Fruit fly (Drosophila melanogaster) whole organism, wandering third instar larva: ENCODE data around the gene CG3544.
A peak's percentile ranks its signal among the peaks of the same experiment; 100 is the strongest.

Source experiments
- Abd-B ChIP-seq: fragments of >200 bp; optimal IDR thresholded peaks from 2 replicates; lab custom pipeline; 2017; ENCODE audit warnings: missing biosample characterization, missing genetic modification characterization
- CG32264 ChIP-seq: fragments of 200-800 bp; sonication (Bioruptor generic); optimal IDR thresholded peaks from 2 replicates; lab custom pipeline; 2016; ENCODE audit warnings: missing biosample characterization, missing genetic modification characterization
- CG9705 ChIP-seq: fragments of 200-800 bp; sonication (Bioruptor generic); optimal IDR thresholded peaks from 2 replicates; lab custom pipeline; 2018; ENCODE audit warnings: missing biosample characterization, mild to moderate bottlenecking, missing genetic modification characterization
- CrebA ChIP-seq: fragments of 200-800 bp; sonication (Bioruptor generic); optimal IDR thresholded peaks from 2 replicates; lab custom pipeline; 2016; ENCODE audit warnings: missing biosample characterization, mild to moderate bottlenecking, missing genetic modification characterization, borderline replicate concordance
- Dfd ChIP-seq: fragments of >200 bp; optimal IDR thresholded peaks from 2 replicates; lab custom pipeline; 2017; ENCODE audit warnings: missing biosample characterization, missing genetic modification characterization
- Dif ChIP-seq: fragments of 200-275, 200-300 bp; sonication (Bioruptor generic); optimal IDR thresholded peaks from 2 replicates; lab custom pipeline; 2018; ENCODE audit warnings: missing biosample characterization, missing genetic modification characterization; ENCODE audit not compliant: partially characterized antibody
- GATAd ChIP-seq: sonication (Bioruptor generic); optimal IDR thresholded peaks from 2 replicates; lab custom pipeline; 2016; ENCODE audit warnings: missing biosample characterization, missing genetic modification characterization
- HLH106 ChIP-seq: fragments of 200-800 bp; optimal IDR thresholded peaks from 3 replicates; lab custom pipeline; 2019; ENCODE audit warnings: missing biosample characterization, mild to moderate bottlenecking, missing genetic modification characterization, moderate library complexity
- Hnf4 ChIP-seq: fragments of 200-800 bp; sonication (Bioruptor generic); optimal IDR thresholded peaks from 2 replicates; lab custom pipeline; 2016; ENCODE audit warnings: missing biosample characterization, mild to moderate bottlenecking, missing genetic modification characterization
- Hr78 ChIP-seq: fragments of >200 bp; optimal IDR thresholded peaks from 2 replicates; lab custom pipeline; 2017; ENCODE audit warnings: missing biosample characterization, missing genetic modification characterization
- Hr83 ChIP-seq: fragments of 200-300 bp; sonication (Bioruptor generic); optimal IDR thresholded peaks from 2 replicates; lab custom pipeline; 2016; ENCODE audit warnings: missing biosample characterization, mild to moderate bottlenecking, missing genetic modification characterization, moderate library complexity; ENCODE audit not compliant: poor library complexity, severe bottlenecking
- Jra ChIP-seq: sonication (Bioruptor generic); optimal IDR thresholded peaks from 2 replicates; lab custom pipeline; 2016; ENCODE audit warnings: missing biosample characterization, missing genetic modification characterization
- Mio ChIP-seq: sonication (Bioruptor generic); optimal IDR thresholded peaks from 2 replicates; lab custom pipeline; 2016; ENCODE audit warnings: missing biosample characterization, missing genetic modification characterization
- Myc ChIP-seq: fragments of >200 bp; optimal IDR thresholded peaks from 2 replicates; lab custom pipeline; 2017
- N ChIP-seq: fragments of >200 bp; optimal IDR thresholded peaks from 2 replicates; lab custom pipeline; 2018; ENCODE audit warnings: missing biosample characterization, missing external identifiers, missing genetic modification characterization
- OdsH ChIP-seq: fragments of 200-800 bp; sonication (Bioruptor generic); optimal IDR thresholded peaks from 2 replicates; lab custom pipeline; 2016; ENCODE audit warnings: missing biosample characterization, mild to moderate bottlenecking, missing genetic modification characterization
- Rel ChIP-seq, 2 experiments: fragments of 200-800 bp; sonication (Bioruptor generic) in 1 of 2; optimal IDR thresholded peaks; 2 replicates in 1 of 2; 3 replicates in 1 of 2; lab custom pipeline; 2016 to 2019; ENCODE audit warnings: mild to moderate bottlenecking in 2 of 2, missing biosample characterization in 2 of 2, missing genetic modification characterization in 2 of 2, moderate library complexity in 1 of 2
- Sp1 ChIP-seq: fragments of 200-800 bp; sonication (Bioruptor generic); optimal IDR thresholded peaks from 3 replicates; lab custom pipeline; 2019; ENCODE audit warnings: missing biosample characterization, mild to moderate bottlenecking, missing genetic modification characterization, moderate library complexity
- Vsx2 ChIP-seq: fragments of 200-300, 225-300 bp; sonication (Bioruptor generic); optimal IDR thresholded peaks from 2 replicates; lab custom pipeline; 2018; ENCODE audit warnings: missing biosample characterization, missing genetic modification characterization; ENCODE audit not compliant: partially characterized antibody
- br ChIP-seq: fragments of 200-800 bp; sonication (Bioruptor generic); optimal IDR thresholded peaks from 2 replicates; lab custom pipeline; 2016; ENCODE audit warnings: missing biosample characterization, missing genetic modification characterization
- brk ChIP-seq: fragments of 200-800 bp; sonication (Bioruptor generic); optimal IDR thresholded peaks from 2 replicates; lab custom pipeline; 2016; ENCODE audit warnings: missing biosample characterization, mild to moderate bottlenecking, missing genetic modification characterization
- dl ChIP-seq, 2 experiments: fragments of 175-275, 200-275 bp in 1 of 2; fragments of 200-275 bp in 1 of 2; sonication (Bioruptor generic); optimal IDR thresholded peaks; lab custom pipeline; 2018; ENCODE audit warnings: mild to moderate bottlenecking in 2 of 2, missing biosample characterization in 2 of 2, missing genetic modification characterization in 2 of 2, moderate library complexity in 2 of 2; ENCODE audit not compliant: partially characterized antibody in 2 of 2, insufficient read depth in 1 of 2
- dsf ChIP-seq: sonication (Bioruptor generic); optimal IDR thresholded peaks from 2 replicates; lab custom pipeline; 2016; ENCODE audit warnings: missing biosample characterization, missing genetic modification characterization, borderline replicate concordance
- ey ChIP-seq: fragments of 200-800 bp; sonication (Bioruptor generic); optimal IDR thresholded peaks from 2 replicates; lab custom pipeline; 2016; ENCODE audit warnings: missing biosample characterization, missing genetic modification characterization
- foxo ChIP-seq, 2 experiments: fragments of 200-800 bp; sonication (Bioruptor generic); optimal IDR thresholded peaks; 2 replicates in 1 of 2; 3 replicates in 1 of 2; lab custom pipeline; 2016 to 2017; ENCODE audit warnings: missing biosample characterization in 2 of 2, missing genetic modification characterization in 2 of 2
- fru ChIP-seq: fragments of 200-800 bp; sonication (Bioruptor generic); optimal IDR thresholded peaks from 3 replicates; lab custom pipeline; 2016; ENCODE audit warnings: missing biosample characterization, mild to moderate bottlenecking, missing genetic modification characterization
- h ChIP-seq: fragments of 200-800 bp; sonication (Bioruptor generic); optimal IDR thresholded peaks from 3 replicates; lab custom pipeline; 2016; ENCODE audit warnings: missing biosample characterization, mild to moderate bottlenecking, missing genetic modification characterization
- jim ChIP-seq: fragments of 175-275, 200-325 bp; sonication (Bioruptor generic); optimal IDR thresholded peaks from 2 replicates; lab custom pipeline; 2016; ENCODE audit warnings: missing biosample characterization, mild to moderate bottlenecking, missing genetic modification characterization
- lola ChIP-seq: fragments of >200 bp; optimal IDR thresholded peaks from 2 replicates; lab custom pipeline; 2017; ENCODE audit warnings: missing biosample characterization, missing genetic modification characterization
- pan ChIP-seq: fragments of >200 bp; optimal IDR thresholded peaks from 2 replicates; lab custom pipeline; 2017
- psq ChIP-seq: fragments of 200-800 bp; sonication (Bioruptor generic); optimal IDR thresholded peaks from 3 replicates; lab custom pipeline; 2017; ENCODE audit warnings: missing biosample characterization, mild to moderate bottlenecking, missing genetic modification characterization, moderate library complexity
- rgr ChIP-seq: fragments of 200-800 bp; sonication (Bioruptor generic); optimal IDR thresholded peaks from 3 replicates; lab custom pipeline; 2016; ENCODE audit warnings: missing biosample characterization, mild to moderate bottlenecking, missing genetic modification characterization
- sv ChIP-seq: fragments of 200-800 bp; sonication (Bioruptor generic); optimal IDR thresholded peaks from 3 replicates; lab custom pipeline; 2016; ENCODE audit warnings: missing biosample characterization, missing genetic modification characterization
- tai ChIP-seq: sonication (Bioruptor generic); optimal IDR thresholded peaks from 2 replicates; lab custom pipeline; 2016; ENCODE audit warnings: missing biosample characterization, missing genetic modification characterization
- usp ChIP-seq: fragments of >200 bp; optimal IDR thresholded peaks from 2 replicates; lab custom pipeline; 2017; ENCODE audit warnings: missing biosample characterization, missing genetic modification characterization
- woc ChIP-seq: sonication (Bioruptor generic); optimal IDR thresholded peaks from 2 replicates; lab custom pipeline; 2016; ENCODE audit warnings: missing biosample characterization, mild to moderate bottlenecking, missing genetic modification characterization

CG3544 gene

DNA sequence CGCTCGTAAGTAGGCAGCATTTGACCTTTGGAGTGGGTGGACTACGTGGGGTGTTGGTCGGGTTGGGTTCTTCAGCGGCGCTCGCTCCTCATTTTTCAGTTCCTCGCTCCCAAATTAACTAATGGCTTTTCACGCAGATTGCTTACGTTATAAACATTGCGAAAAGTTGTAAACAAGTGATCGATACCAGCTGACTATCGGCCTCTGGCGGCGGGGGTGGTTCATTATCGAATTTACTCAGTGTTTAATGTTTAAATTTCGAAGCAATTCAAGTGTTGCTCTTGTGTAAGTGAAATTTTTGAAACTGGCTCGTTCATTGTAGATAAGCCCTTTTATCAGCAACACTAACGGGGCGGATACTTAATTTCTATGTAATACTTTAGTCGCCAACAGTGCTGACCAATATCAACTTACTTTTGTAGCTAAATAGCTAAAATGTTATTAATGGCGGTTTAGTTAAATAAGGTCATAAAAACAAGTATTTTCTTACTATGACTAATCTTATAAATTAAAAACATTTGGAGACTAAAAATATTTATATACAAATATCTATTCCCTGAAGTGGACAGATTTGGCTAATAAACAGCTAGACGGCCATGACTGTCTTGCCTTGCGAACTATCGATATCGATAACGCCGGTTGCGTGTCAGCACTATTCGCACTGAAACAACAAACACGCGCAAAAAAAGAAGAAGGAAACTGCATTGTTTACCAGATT, 35.3 kb downstream of the CG3544 start, which contains the start of the genes PGAP2 and Clp:
PGAP2 (minus strand) TSS at position 194 of the 718 bp plus-strand sequence.
Clp (plus strand) TSS at position 650 of the 718 bp plus-strand sequence.
- TF ChIP-seq psq: peak; percentile 57
- TF ChIP-seq usp (GFP tag; lab: Kevin White, UChicago): no peak
- TF ChIP-seq woc (GFP tag; lab: Kevin White, UChicago): no peak
- TF ChIP-seq Sp1 (GFP tag; lab: Kevin White, UChicago): peak; percentile 74
- TF ChIP-seq ey (GFP tag; lab: Kevin White, UChicago): peak; percentile 63
- no peak for TF ChIP-seq jim (GFP tag; lab: Kevin White, UChicago)
- TF ChIP-seq foxo (GFP tag; optimal IDR thresholded peaks at IDR 0.05; lab: Kevin White, UChicago): peak in 1 of 2 experiments; percentile 81
- TF ChIP-seq HLH106 (tag; lab: Kevin White, UChicago): peak; percentile 84
- TF ChIP-seq sv: peak; percentile 32
- TF ChIP-seq N: no peak
- TF ChIP-seq OdsH: peak; percentile 68
- TF ChIP-seq dl (GFP tag; optimal IDR thresholded peaks at IDR 0.05; lab: Kevin White, UChicago; ENCODE audit: insufficient read depth in 1 of 2, partially characterized antibody in 2 of 2): no peak
- peak; percentile 65 for TF ChIP-seq CG9705 (GFP tag; lab: Kevin White, UChicago)
- peak; percentile 69 for TF ChIP-seq rgr (GFP tag; lab: Kevin White, UChicago)
- TF ChIP-seq Myc: peak; percentile 97
- TF ChIP-seq, all 38 proteins: peak for 10

DNA sequence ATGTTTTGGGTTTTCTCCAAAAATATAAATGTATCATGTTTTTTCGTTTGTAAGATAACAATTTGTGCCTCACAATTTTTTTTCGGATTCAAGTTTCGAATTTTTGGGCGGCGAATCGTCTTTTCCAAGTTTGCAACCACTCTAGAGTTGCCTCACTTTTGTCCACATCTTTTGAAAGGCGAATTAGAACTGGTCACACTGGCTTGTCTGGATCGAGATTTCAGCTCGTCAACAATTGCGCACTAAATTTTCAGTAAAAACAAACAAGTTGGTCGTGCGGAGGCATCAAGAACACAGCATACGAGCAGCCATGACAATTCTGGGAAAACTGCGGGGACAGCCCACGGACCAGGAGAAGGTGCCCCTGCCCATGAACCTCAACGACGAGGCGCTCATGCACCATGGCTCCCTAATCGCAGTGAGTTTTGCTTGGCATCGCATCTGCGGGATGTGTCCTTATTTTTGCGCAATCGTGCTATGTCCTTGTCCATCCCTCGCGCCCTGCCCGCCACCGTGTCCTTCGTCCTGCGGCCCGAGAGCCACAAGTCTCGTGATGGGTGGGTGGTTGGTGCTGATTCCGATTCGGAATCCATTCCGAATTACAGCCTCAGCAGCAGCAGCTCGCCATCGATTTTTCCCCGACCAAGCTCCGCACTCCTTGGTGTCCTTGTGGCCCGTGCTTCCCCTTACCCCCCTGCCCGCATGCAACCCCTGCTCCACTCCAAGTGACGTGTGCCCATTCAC, 37.3 kb downstream of the CG3544 start, which contains the start of gene CG3662:
CG3662 (plus strand) TSS at position 48 of the 744 bp plus-strand sequence.
- TF ChIP-seq Rel (GFP tag; optimal IDR thresholded peaks at IDR 0.05; lab: Kevin White, UChicago) (no peak), Rel (tag; optimal IDR thresholded peaks at IDR 0.05; lab: Kevin White, UChicago) (peak; percentile 71), rgr (GFP tag; lab: Kevin White, UChicago) (peak; percentile 22), sv (no peak)

DNA sequence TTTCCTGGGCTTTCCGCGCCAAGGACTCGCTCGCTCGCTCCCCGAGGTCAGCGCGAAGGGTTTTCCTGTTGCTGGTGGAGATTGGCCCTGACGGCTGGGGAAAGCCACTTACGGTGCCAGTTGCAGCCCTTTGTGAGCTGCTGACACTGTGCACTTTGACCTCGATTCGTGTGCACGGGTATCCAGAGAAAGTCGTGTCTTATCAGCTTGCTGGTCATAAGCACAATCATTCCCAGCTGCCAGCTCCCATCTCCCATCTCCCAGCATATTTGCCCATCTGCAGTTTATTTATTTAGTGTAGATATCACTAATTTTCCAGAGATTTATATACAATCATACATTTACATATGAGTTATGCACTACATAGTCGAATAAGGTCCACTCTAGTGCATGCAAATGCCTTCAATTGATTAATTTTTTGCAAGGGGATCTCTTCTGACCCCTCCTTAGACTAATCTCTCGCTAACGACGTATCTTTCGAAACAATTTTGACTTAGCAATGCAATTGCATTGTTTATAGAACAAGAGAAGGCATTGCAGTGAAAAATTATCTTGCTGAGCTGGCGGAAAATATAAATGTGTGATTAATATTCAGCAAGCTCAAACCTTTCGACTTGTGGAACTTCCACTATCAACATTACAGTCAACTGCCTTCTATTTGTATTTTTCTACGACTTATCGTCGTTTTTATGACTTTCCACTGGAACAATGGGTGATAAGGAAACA, 38.0 kb downstream of the CG3544 start:
- TF ChIP-seq Mio: no peak
- no peak for TF ChIP-seq jim (GFP tag; lab: Kevin White, UChicago)
- TF ChIP-seq Dif: no peak
- TF ChIP-seq Abd-B (GFP tag; lab: Kevin White, UChicago): no peak
- no peak for TF ChIP-seq h
- peak; percentile 13 for TF ChIP-seq fru (GFP tag; lab: Kevin White, UChicago)

DNA sequence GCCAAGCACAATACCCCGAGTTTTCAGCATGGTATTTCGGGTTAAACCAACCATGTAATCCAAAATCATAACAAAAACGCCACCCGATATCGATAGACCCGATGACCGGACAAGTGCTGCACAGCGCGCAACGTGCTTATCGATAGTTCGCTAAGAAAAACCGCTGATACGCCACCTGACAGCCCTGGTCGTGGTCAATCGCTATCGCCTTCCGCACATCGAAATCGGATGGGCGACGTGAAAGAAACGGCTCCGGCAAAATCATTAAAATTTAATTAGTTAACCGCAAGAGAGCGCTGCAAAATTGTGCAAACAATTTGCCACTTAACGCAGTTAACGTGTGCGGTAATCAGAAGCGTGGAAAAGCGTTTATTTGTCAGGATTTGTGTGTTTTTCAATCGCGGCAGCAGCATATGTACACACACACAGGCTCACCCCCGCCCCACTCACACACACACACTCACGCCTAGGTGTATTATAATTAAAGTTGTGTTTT, 41.7 kb downstream of the CG3544 start, which contains the start of the genes CG3862 and dock:
CG3862 (minus strand) TSS at position 94 of the 496 bp plus-strand sequence.
dock (plus strand) TSS at position 202 of the 496 bp plus-strand sequence.
- TF ChIP-seq fru (GFP tag; lab: Kevin White, UChicago) (peak; percentile 66), dsf (GFP tag; lab: Kevin White, UChicago) (no peak), Vsx2 (no peak), OdsH (peak; percentile 33), psq (no peak), CG32264 (GFP tag; lab: Kevin White, UChicago) (no peak), pan (no peak), br (GFP tag; lab: Kevin White, UChicago) (peak; percentile 61), tai (no peak), jim (GFP tag; lab: Kevin White, UChicago) (no peak), CG9705 (GFP tag; lab: Kevin White, UChicago) (no peak), h (peak; percentile 50), GATAd (GFP tag; lab: Kevin White, UChicago) (no peak), Hnf4 (peak; percentile 59), brk (no peak), Jra (GFP tag; lab: Kevin White, UChicago) (peak; percentile 32), CrebA (GFP tag; lab: Kevin White, UChicago) (no peak), Mio (no peak), dl (GFP tag; optimal IDR thresholded peaks at IDR 0.05; lab: Kevin White, UChicago; ENCODE audit: insufficient read depth in 1 of 2, partially characterized antibody in 2 of 2) (peak in 1 of 2 experiments; percentile 2), usp (GFP tag; lab: Kevin White, UChicago) (no peak), Myc (peak; percentile 55), foxo (GFP tag; optimal IDR thresholded peaks at IDR 0.05; lab: Kevin White, UChicago) (peak in 1 of 2 experiments; percentile 73), Hr83 (peak; percentile 89), woc (GFP tag; lab: Kevin White, UChicago) (no peak), Hr78 (GFP tag; lab: Kevin White, UChicago) (no peak), Sp1 (GFP tag; lab: Kevin White, UChicago) (peak; percentile 61), HLH106 (tag; lab: Kevin White, UChicago) (peak; percentile 17), sv (peak; percentile 2), rgr (GFP tag; lab: Kevin White, UChicago) (peak; percentile 59), Rel (GFP tag; optimal IDR thresholded peaks at IDR 0.05; lab: Kevin White, UChicago) (no peak), Rel (tag; optimal IDR thresholded peaks at IDR 0.05; lab: Kevin White, UChicago) (peak; percentile 61), Dfd (GFP tag; lab: Kevin White, UChicago) (no peak), ey (GFP tag; lab: Kevin White, UChicago) (peak; percentile 23), lola (GFP tag; lab: Kevin White, UChicago) (no peak)
